Fruit fly (Drosophila melanogaster) whole organism, embryonic: ENCODE data around the gene CG12608.

Source experiments
- CG14050 ChIP-seq: fragments of 200-800 bp; sonication (Bioruptor generic); IDR thresholded peaks from 3 replicates; pipeline ENCODE4 v1.3.6; 2022; ENCODE audit warnings: missing biosample characterization, missing genetic modification characterization
- D19A ChIP-seq: fragments of 200-800 bp; optimal IDR thresholded peaks from 3 replicates; lab custom pipeline; 2019; ENCODE audit warnings: missing biosample characterization, mild to moderate bottlenecking, missing genetic modification characterization, moderate library complexity
- Hr3 ChIP-seq: fragments of 200-800 bp; sonication (Bioruptor generic); optimal IDR thresholded peaks from 3 replicates; lab custom pipeline; 2016; ENCODE audit warnings: missing biosample characterization, missing genetic modification characterization
- NC2β ChIP-seq: fragments of 200-800 bp; sonication (Bioruptor generic); optimal IDR thresholded peaks from 2 replicates; lab custom pipeline; 2016; ENCODE audit warnings: missing biosample characterization, missing genetic modification characterization
- Sry-β ChIP-seq: fragments of 200-800 bp; sonication (Bioruptor generic); optimal IDR thresholded peaks from 2 replicates; lab custom pipeline; 2018; ENCODE audit warnings: missing biosample characterization, mild to moderate bottlenecking, missing genetic modification characterization, moderate library complexity
- Xrp1 ChIP-seq: fragments of 200-800 bp; sonication (Bioruptor generic); IDR thresholded peaks from 2 replicates; pipeline ENCODE4 v1.3.6; 2022; ENCODE audit warnings: missing biosample characterization, missing genetic modification characterization
- br ChIP-seq: fragments of >200 bp; optimal IDR thresholded peaks from 2 replicates; lab custom pipeline; 2017
- hbn ChIP-seq: fragments of 200-800 bp; sonication (Bioruptor generic); IDR thresholded peaks from 2 replicates; pipeline ENCODE4 v1.3.6; 2022; ENCODE audit warnings: missing biosample characterization, missing genetic modification characterization; ENCODE audit not compliant: partially characterized antibody
- knrl ChIP-seq: fragments of 200-800 bp; sonication (Bioruptor generic); IDR thresholded peaks from 3 replicates; pipeline ENCODE4 v1.3.6; 2022; ENCODE audit warnings: missing biosample characterization, missing genetic modification characterization; ENCODE audit not compliant: partially characterized antibody
- lilli ChIP-seq: fragments of 200-800 bp; sonication (Bioruptor generic); optimal IDR thresholded peaks from 3 replicates; lab custom pipeline; 2016; ENCODE audit warnings: missing biosample characterization, missing genetic modification characterization
- pan ChIP-seq, 4 experiments: fragments of >200 bp in 3 of 4; fragments of 200-800 bp in 1 of 4; sonication (Bioruptor generic) in 1 of 4; optimal IDR thresholded peaks in 3 of 4; IDR thresholded peaks in 1 of 4; 2 replicates each; pipeline versions ENCODE4 v1.3.6 to Lab custom; 2017 to 2022; ENCODE audit warnings: missing biosample characterization in 2 of 4, missing genetic modification characterization in 2 of 4, mixed read lengths in 1 of 4
- pnt ChIP-seq: fragments of 200-800 bp; sonication (Bioruptor generic); optimal IDR thresholded peaks from 3 replicates; lab custom pipeline; 2016; ENCODE audit warnings: missing biosample characterization, missing genetic modification characterization
- unpg ChIP-seq: fragments of 200-800 bp; sonication (Bioruptor generic); optimal IDR thresholded peaks from 3 replicates; lab custom pipeline; 2018; ENCODE audit warnings: missing biosample characterization, mild to moderate bottlenecking, missing genetic modification characterization, moderate library complexity
- wdn ChIP-seq: fragments of 200-800 bp; sonication (Bioruptor generic); IDR thresholded peaks from 2 replicates; pipeline ENCODE4 v1.3.6; 2022; ENCODE audit warnings: missing biosample characterization, missing genetic modification characterization

dm6 chrX:15333066-15333874 is 11.2 kb downstream of the CG12608 start, which contains the start of the genes CG9114 and HDAC6:
- TF ChIP-seq Xrp1 (GFP tag; lab: Robert Waterston, UW) (no peak), unpg (no peak), D19A (tag; lab: Kevin White, UChicago) (no peak), hbn (peak; percentile 80), lilli (GFP tag; lab: Kevin White, UChicago) (peak; percentile 18), wdn (GFP tag; lab: Robert Waterston, UW) (no peak), pnt (no peak), NC2β (GFP tag; lab: Kevin White, UChicago) (no peak), Sry-β (GFP tag; lab: Kevin White, UChicago) (no peak), knrl (GFP tag; lab: Robert Waterston, UW) (peak; percentile 85), CG14050 (no peak), pan (optimal IDR thresholded peaks at IDR 0.05; lab: Kevin White, UChicago) (no peak), pan (GFP tag; optimal IDR thresholded peaks at IDR 0.05 in 1 of 2, IDR thresholded peaks at IDR 0.05 in 1 of 2) (no peak), Hr3 (GFP tag; lab: Kevin White, UChicago) (no peak), br (no peak)
